Worm (Caenorhabditis elegans): Measurements from ENCODE around the gene him-8.

DNA sequence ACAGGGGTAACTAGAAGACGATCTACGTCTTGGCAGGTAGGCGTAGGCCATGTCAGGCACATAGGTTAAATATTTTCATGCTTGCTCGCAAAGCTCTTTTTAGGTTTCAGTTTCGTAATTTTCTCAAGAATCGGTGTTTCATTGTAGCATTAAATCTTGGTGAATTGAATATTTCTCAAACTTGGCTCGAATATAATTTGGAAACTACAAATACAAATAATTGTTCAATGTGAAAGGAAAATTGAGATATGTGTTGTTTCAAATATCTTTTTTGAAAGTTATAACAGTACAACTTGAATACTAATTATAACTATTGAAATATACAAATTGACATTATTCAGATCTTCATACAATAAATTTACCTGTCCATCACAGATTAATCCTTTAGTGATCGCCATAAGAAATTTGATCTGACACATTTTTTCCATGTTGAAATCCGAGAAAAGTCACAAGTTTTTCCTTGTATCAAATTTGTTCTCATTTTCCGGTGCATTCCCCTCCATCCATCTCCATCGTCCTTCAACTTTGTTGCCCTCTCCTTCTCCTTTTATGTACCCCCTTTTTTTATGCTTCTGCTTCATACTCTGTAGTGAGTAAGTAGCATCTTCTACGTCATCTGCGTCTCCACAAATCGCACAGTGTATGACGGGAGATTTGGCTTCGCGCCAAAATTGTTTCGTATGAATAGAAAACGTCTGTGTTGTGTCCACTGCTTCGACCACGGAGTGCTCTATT lies 37.4 kb upstream of the him-8 start, which contains the start of gene C02F4.5:
- TF ChIP-seq scrt-1 (GFP tag; IDR thresholded peaks at IDR 0.05) (no peak), F13C5.2 (tag; optimal IDR thresholded peaks at IDR 0.05) (no peak), ama-1 (optimal IDR thresholded peaks at IDR 0.05) (no peak), hmg-4 (GFP tag; optimal IDR thresholded peaks at IDR 0.05) (no peak), pes-1 (GFP tag; IDR thresholded peaks at IDR 0.05) (no peak), hnd-1 (tag; optimal IDR thresholded peaks at IDR 0.05) (no peak), tbx-11 (GFP tag; IDR thresholded peaks at IDR 0.05) (no peak)

Data from whole organism, early embryonic.